Worm (Caenorhabditis elegans) whole organism, L1 larva: ENCODE measurements around the gene acs-9.
A peak's percentile ranks its signal among the peaks of the same experiment; 100 is the strongest.

Experiments used
- C04F5.9 ChIP-seq: sonication (generic microtip); optimal IDR thresholded peaks from 2 replicates; lab custom pipeline; 2016; ENCODE audit warnings: missing genetic modification characterization, missing compliant biosample characterization
- C16A3.4 ChIP-seq: fragments of 150-350 bp; optimal IDR thresholded peaks from 2 replicates; lab custom pipeline; 2014; ENCODE audit warnings: missing biosample characterization, missing genetic modification characterization
- aha-1 ChIP-seq: fragments of 150-350 bp; optimal IDR thresholded peaks from 2 replicates; lab custom pipeline; 2014; ENCODE audit warnings: missing biosample characterization, missing genetic modification characterization
- alr-1 ChIP-seq: fragments of 200-800 bp; sonication (Bioruptor generic); optimal IDR thresholded peaks from 2 replicates; lab custom pipeline; 2018; ENCODE audit warnings: borderline replicate concordance, mild to moderate bottlenecking, missing genetic modification characterization, missing compliant biosample characterization
- ama-1 ChIP-seq: fragments of 150-350 bp; optimal IDR thresholded peaks from 2 replicates; lab custom pipeline; 2014
- blmp-1 ChIP-seq: fragments of 150-350 bp; optimal IDR thresholded peaks from 2 replicates; lab custom pipeline; 2014; ENCODE audit warnings: missing biosample characterization, missing genetic modification characterization
- ceh-8 ChIP-seq: fragments of 200-800 bp; sonication (Bioruptor generic); optimal IDR thresholded peaks from 2 replicates; lab custom pipeline; 2018; ENCODE audit warnings: mild to moderate bottlenecking, missing genetic modification characterization, moderate library complexity, missing compliant biosample characterization
- ces-1 ChIP-seq: fragments of 150-350 bp; optimal IDR thresholded peaks from 2 replicates; lab custom pipeline; 2014; ENCODE audit warnings: missing biosample characterization, missing genetic modification reagents, missing genetic modification characterization
- dpl-1 ChIP-seq, 3 experiments: fragments of 150-350 bp in 2 of 3; sonication (generic microtip) in 1 of 3; optimal IDR thresholded peaks; 2 replicates each; lab custom pipeline; 2014 to 2017; ENCODE audit warnings: missing biosample characterization in 3 of 3, missing genetic modification characterization in 3 of 3, missing genetic modification reagents in 3 of 3
- dsc-1 ChIP-seq: sonication (generic microtip); optimal IDR thresholded peaks from 2 replicates; lab custom pipeline; 2016; ENCODE audit warnings: mild to moderate bottlenecking, missing genetic modification characterization, missing compliant biosample characterization
- egl-27 ChIP-seq, 2 experiments: fragments of 150-350 bp in 1 of 2; sonication (generic microtip); optimal IDR thresholded peaks; 3 replicates each; lab custom pipeline; 2017 to 2018; ENCODE audit warnings: missing biosample characterization in 2 of 2, missing genetic modification characterization in 2 of 2, missing genetic modification reagents in 2 of 2
- elt-2 ChIP-seq: sonication (generic microtip); optimal IDR thresholded peaks from 2 replicates; lab custom pipeline; 2016; ENCODE audit warnings: missing genetic modification characterization, mild to moderate bottlenecking, inconsistent platforms, missing compliant biosample characterization, missing genetic modification reagents
- ets-5 ChIP-seq: fragments of 200-800 bp; sonication (Bioruptor generic); IDR thresholded peaks from 2 replicates; pipeline ENCODE4 v1.3.6; 2022; ENCODE audit warnings: missing genetic modification characterization, missing compliant biosample characterization
- fkh-10 ChIP-seq: sonication (generic microtip); optimal IDR thresholded peaks from 2 replicates; lab custom pipeline; 2017; ENCODE audit warnings: missing biosample characterization, missing genetic modification reagents, missing genetic modification characterization
- fkh-8 ChIP-seq: sonication (generic microtip); optimal IDR thresholded peaks from 2 replicates; lab custom pipeline; 2016; ENCODE audit warnings: mild to moderate bottlenecking, missing genetic modification characterization, missing compliant biosample characterization
- fos-1 ChIP-seq: fragments of 150-350 bp; optimal IDR thresholded peaks from 2 replicates; lab custom pipeline; 2014; ENCODE audit warnings: missing biosample characterization, missing genetic modification characterization
- grh-1 ChIP-seq: fragments of 200-800 bp; sonication (Bioruptor generic); IDR thresholded peaks from 2 replicates; pipeline ENCODE4 v1.3.6; 2022; ENCODE audit warnings: missing genetic modification reagents, missing genetic modification characterization, missing compliant biosample characterization
- hlh-17 ChIP-seq: fragments of 200-800 bp; sonication (Bioruptor generic); optimal IDR thresholded peaks from 2 replicates; lab custom pipeline; 2018; ENCODE audit warnings: missing genetic modification characterization, mild to moderate bottlenecking, missing compliant biosample characterization, moderate library complexity, borderline replicate concordance
- hlh-4 ChIP-seq: sonication (generic microtip); optimal IDR thresholded peaks from 2 replicates; lab custom pipeline; 2016; ENCODE audit warnings: mild to moderate bottlenecking, missing genetic modification characterization, missing compliant biosample characterization
- irx-1 ChIP-seq: sonication (generic microtip); optimal IDR thresholded peaks from 2 replicates; lab custom pipeline; 2016; ENCODE audit warnings: missing genetic modification characterization, missing compliant biosample characterization
- isw-1 ChIP-seq: fragments of 200-800 bp; sonication (Bioruptor generic); IDR thresholded peaks from 2 replicates; pipeline ENCODE4 v1.3.6; 2022; ENCODE audit warnings: missing genetic modification characterization, missing compliant biosample characterization
- jun-1 ChIP-seq: fragments of 150-350 bp; optimal IDR thresholded peaks from 2 replicates; lab custom pipeline; 2014; ENCODE audit warnings: missing biosample characterization, missing genetic modification reagents, missing genetic modification characterization
- lin-13 ChIP-seq: fragments of 150-350 bp; optimal IDR thresholded peaks from 2 replicates; lab custom pipeline; 2014; ENCODE audit warnings: missing biosample characterization, missing genetic modification reagents, missing genetic modification characterization
- lin-14 ChIP-seq: fragments of 200-800 bp; sonication (Bioruptor generic); optimal IDR thresholded peaks from 2 replicates; lab custom pipeline; 2018; ENCODE audit warnings: mild to moderate bottlenecking, missing genetic modification characterization, moderate library complexity, missing compliant biosample characterization
- lin-15B ChIP-seq: fragments of 150-350 bp; sonication (generic microtip); optimal IDR thresholded peaks from 3 replicates; lab custom pipeline; 2014; ENCODE audit warnings: missing biosample characterization, missing genetic modification characterization
- lin-35 ChIP-seq, 2 experiments: fragments of 150-350 bp; optimal IDR thresholded peaks; 2 replicates each; lab custom pipeline; 2014; ENCODE audit warnings: missing biosample characterization in 2 of 2, missing genetic modification characterization in 2 of 2, missing genetic modification reagents in 2 of 2
- lin-39 ChIP-seq: fragments of 150-350 bp; optimal IDR thresholded peaks from 2 replicates; lab custom pipeline; 2014; ENCODE audit warnings: missing biosample characterization, missing genetic modification reagents, missing genetic modification characterization
- lir-3 ChIP-seq: sonication (generic microtip); optimal IDR thresholded peaks from 2 replicates; lab custom pipeline; 2016; ENCODE audit warnings: mild to moderate bottlenecking, missing genetic modification characterization, moderate library complexity, missing compliant biosample characterization; ENCODE audit not compliant: poor library complexity
- lsy-2 ChIP-seq, 2 experiments: fragments of 150-350 bp; optimal IDR thresholded peaks; 2 replicates each; lab custom pipeline; 2014; ENCODE audit warnings: missing biosample characterization in 2 of 2, missing genetic modification characterization in 2 of 2
- mef-2 ChIP-seq: fragments of 150-350 bp; optimal IDR thresholded peaks from 2 replicates; lab custom pipeline; 2014; ENCODE audit warnings: missing biosample characterization, missing genetic modification characterization
- nhr-11 ChIP-seq: fragments of 150-350 bp; optimal IDR thresholded peaks from 2 replicates; lab custom pipeline; 2014; ENCODE audit warnings: missing biosample characterization, missing genetic modification characterization
- nhr-12 ChIP-seq: sonication (generic microtip); optimal IDR thresholded peaks from 2 replicates; lab custom pipeline; 2017; ENCODE audit warnings: missing biosample characterization, missing genetic modification characterization
- nhr-19 ChIP-seq: fragments of 200-800 bp; sonication (Bioruptor generic); conservative IDR thresholded peaks from 2 replicates; pipeline ENCODE4 v1.3.6; 2022; ENCODE audit warnings: missing genetic modification characterization, missing compliant biosample characterization
- nhr-20 ChIP-seq: sonication (generic microtip); optimal IDR thresholded peaks from 2 replicates; lab custom pipeline; 2016; ENCODE audit warnings: mild to moderate bottlenecking, missing genetic modification characterization, missing compliant biosample characterization
- nhr-71 ChIP-seq: sonication (generic microtip); optimal IDR thresholded peaks from 2 replicates; lab custom pipeline; 2016; ENCODE audit warnings: mild to moderate bottlenecking, missing genetic modification characterization, moderate library complexity, missing compliant biosample characterization
- nhr-84 ChIP-seq: sonication (generic microtip); optimal IDR thresholded peaks from 2 replicates; lab custom pipeline; 2017; ENCODE audit warnings: missing biosample characterization, missing genetic modification characterization
- nhr-85 ChIP-seq: sonication (generic microtip); peaks from one replicate; lab custom pipeline; 2016; ENCODE audit warnings: missing genetic modification characterization, inconsistent platforms, missing compliant biosample characterization
- nhr-90 ChIP-seq: sonication (generic microtip); optimal IDR thresholded peaks from 2 replicates; lab custom pipeline; 2016; ENCODE audit warnings: mild to moderate bottlenecking, missing genetic modification characterization, missing compliant biosample characterization; ENCODE audit not compliant: poor library complexity
- pag-3 ChIP-seq: sonication (generic microtip); optimal IDR thresholded peaks from 2 replicates; lab custom pipeline; 2017; ENCODE audit warnings: missing genetic modification characterization, mild to moderate bottlenecking, missing compliant biosample characterization, antibody characterized with exemption, borderline replicate concordance; ENCODE audit not compliant: insufficient read depth
- rnt-1 ChIP-seq: sonication (generic microtip); optimal IDR thresholded peaks from 2 replicates; lab custom pipeline; 2016; ENCODE audit warnings: mild to moderate bottlenecking, missing genetic modification characterization, moderate library complexity, missing compliant biosample characterization
- skn-1 ChIP-seq: fragments of 150-350 bp; optimal IDR thresholded peaks from 2 replicates; lab custom pipeline; 2014; ENCODE audit warnings: missing biosample characterization, missing genetic modification characterization
- snpc-4 ChIP-seq: fragments of 150-350 bp; optimal IDR thresholded peaks from 2 replicates; lab custom pipeline; 2014; ENCODE audit warnings: missing biosample characterization, missing genetic modification characterization
- snu-23 ChIP-seq: sonication (generic microtip); optimal IDR thresholded peaks from 2 replicates; lab custom pipeline; 2016; ENCODE audit warnings: missing genetic modification characterization, missing compliant biosample characterization
- tbx-2 ChIP-seq: sonication (generic microtip); optimal IDR thresholded peaks from 2 replicates; lab custom pipeline; 2016; ENCODE audit warnings: missing genetic modification characterization, missing compliant biosample characterization
- tlp-1 ChIP-seq: fragments of 150-350 bp; optimal IDR thresholded peaks from 2 replicates; lab custom pipeline; 2014; ENCODE audit warnings: missing biosample characterization, missing genetic modification characterization
- unc-130 ChIP-seq: fragments of 150-350 bp; optimal IDR thresholded peaks from 2 replicates; lab custom pipeline; 2017; ENCODE audit warnings: missing biosample characterization, missing genetic modification characterization, inconsistent platforms
- unc-30 ChIP-seq: sonication (generic microtip); optimal IDR thresholded peaks from 2 replicates; lab custom pipeline; 2017; ENCODE audit warnings: missing biosample characterization, missing genetic modification characterization
- xbp-1 ChIP-seq: sonication (generic microtip); optimal IDR thresholded peaks from 2 replicates; lab custom pipeline; 2016; ENCODE audit warnings: missing genetic modification characterization, missing compliant biosample characterization
- zag-1 ChIP-seq: fragments of 150-350 bp; optimal IDR thresholded peaks from 2 replicates; lab custom pipeline; 2014; ENCODE audit warnings: missing biosample characterization, missing genetic modification characterization
- zip-4 ChIP-seq: fragments of 200-800 bp; sonication (Bioruptor generic); optimal IDR thresholded peaks from 2 replicates; lab custom pipeline; 2018; ENCODE audit warnings: mild to moderate bottlenecking, missing genetic modification characterization, moderate library complexity, missing compliant biosample characterization
- ztf-11 ChIP-seq, 2 experiments: sonication (generic microtip); optimal IDR thresholded peaks; 2 replicates each; lab custom pipeline; 2016 to 2017; ENCODE audit warnings: missing genetic modification characterization in 2 of 2, missing biosample characterization in 1 of 2, missing compliant biosample characterization in 1 of 2
- ztf-4 ChIP-seq: fragments of 150-350 bp; optimal IDR thresholded peaks from 2 replicates; lab custom pipeline; 2014; ENCODE audit warnings: missing biosample characterization, missing genetic modification characterization

The acs-9 gene

ce11 chrX:16872446-16872962 lies 7.8 kb downstream of the acs-9 start, which contains the start of gene T20F7.1:
Gene T20F7.1, plus strand, starts transcription at chrX:16872912.
- TF ChIP-seq xbp-1 (tag; lab: Kevin White, UChicago) (peak; percentile 60), unc-130 (tag; lab: Kevin White, UChicago) (peak; percentile 63), hlh-4 (no peak), fos-1 (tag; lab: Kevin White, UChicago) (peak; percentile 19), nhr-84 (no peak), snu-23 (GFP tag; lab: Kevin White, UChicago) (peak; percentile 90), fkh-10 (GFP tag; lab: Kevin White, UChicago) (peak; percentile 11), ces-1 (GFP tag; lab: Kevin White, UChicago) (no peak), dpl-1 (GFP tag; optimal IDR thresholded peaks at IDR 0.05; lab: Kevin White, UChicago) (peak; percentile 6 to 54 (median 49)), lin-39 (peak; percentile 16), ama-1 (lab: Kevin White, UChicago) (no peak), C16A3.4 (peak; percentile 70), hlh-17 (no peak), jun-1 (tag; lab: Kevin White, UChicago) (peak; percentile 16), alr-1 (tag; lab: Kevin White, UChicago) (no peak), nhr-19 (GFP tag; lab: Robert Waterston, UW) (peak; percentile 88), elt-2 (tag; lab: Kevin White, UChicago) (peak; percentile 51), blmp-1 (tag; lab: Kevin White, UChicago) (peak; percentile 30), zag-1 (no peak), nhr-90 (peak; percentile 68), rnt-1 (tag; lab: Kevin White, UChicago) (peak; percentile 78), nhr-11 (tag; lab: Kevin White, UChicago) (no peak), grh-1 (GFP tag; lab: Robert Waterston, UW) (no peak), lin-14 (peak; percentile 91), mef-2 (no peak), nhr-85 (tag; lab: Kevin White, UChicago) (peak; percentile 48), ztf-4 (tag; lab: Kevin White, UChicago) (peak; percentile 4), lir-3 (no peak), tbx-2 (peak; percentile 73), unc-30 (tag; lab: Kevin White, UChicago) (no peak), nhr-71 (tag; lab: Kevin White, UChicago) (peak; percentile 90), fkh-8 (peak; percentile 68), nhr-12 (no peak), lin-35 (GFP tag; optimal IDR thresholded peaks at IDR 0.05; lab: Kevin White, UChicago) (peak; percentile 57 to 79), aha-1 (no peak), ceh-8 (GFP tag; lab: Kevin White, UChicago) (no peak), nhr-20 (peak; percentile 87), skn-1 (tag; lab: Kevin White, UChicago) (no peak), egl-27 (tag; optimal IDR thresholded peaks at IDR 0.05; lab: Kevin White, UChicago) (peak in 1 of 2 experiments; percentile 24), tlp-1 (tag; lab: Kevin White, UChicago) (no peak), zip-4 (GFP tag; lab: Kevin White, UChicago) (no peak), dsc-1 (tag; lab: Kevin White, UChicago) (peak; percentile 53), pag-3 (tag; lab: Kevin White, UChicago) (peak; percentile 74), ztf-11 (tag; optimal IDR thresholded peaks at IDR 0.05; lab: Kevin White, UChicago) (peak in 1 of 2 experiments; percentile 21), isw-1 (GFP tag; lab: Robert Waterston, UW) (peak; percentile 37), snpc-4 (peak; percentile 19), C04F5.9 (tag; lab: Kevin White, UChicago) (no peak), lin-15B (tag; lab: Kevin White, UChicago) (peak; percentile 2), ets-5 (no peak), lin-13 (peak; percentile 9), lsy-2 (tag; optimal IDR thresholded peaks at IDR 0.05; lab: Kevin White, UChicago) (peak; percentile 55 to 77), irx-1 (peak; percentile 41)
